Worm (Caenorhabditis elegans): Measurements from ENCODE around the gene nhr-105.

ce11 chrIV:7083382-7083784 lies 33.4 kb downstream of the nhr-105 start, which contains the start of gene Y43B11AR.3:
- TF ChIP-seq flt-1 (GFP tag; IDR thresholded peaks at IDR 0.05) (peak; percentile 32; the same call in 1 of the 2 replicates), tab-1 (GFP tag; IDR thresholded peaks at IDR 0.05) (no peak), ztf-23 (GFP tag; IDR thresholded peaks at IDR 0.05) (no peak), med-1 (GFP tag; optimal IDR thresholded peaks at IDR 0.05; ENCODE audit: insufficient read depth) (no peak), klf-2 (GFP tag; conservative IDR thresholded peaks at IDR 0.05) (no peak), cog-1 (tag; optimal IDR thresholded peaks at IDR 0.05) (no peak)
